Fruit fly (Drosophila melanogaster): Measurements from ENCODE around the gene CG18731.

CG18731 gene

dm6 chr3R:29773833-29774324 is 49.1 kb downstream of the CG18731 start (continued):
- no peak for TF ChIP-seq Kr (GFP tag; optimal IDR thresholded peaks at IDR 0.05)
- TF ChIP-seq MBD-R2 (GFP tag; IDR thresholded peaks at IDR 0.05) = peak; percentile 56; the same call in 1 of the 2 replicates
- TF ChIP-seq lilli (GFP tag; optimal IDR thresholded peaks at IDR 0.05) = peak; percentile 90
- TF ChIP-seq so (GFP tag; IDR thresholded peaks at IDR 0.05) = peak; percentile 57; the same call in 2 of the 3 replicates
- no peak for TF ChIP-seq pita (GFP tag; optimal IDR thresholded peaks at IDR 0.05)
- peak; percentile 74 for TF ChIP-seq klu (GFP tag; IDR thresholded peaks at IDR 0.05)
- TF ChIP-seq CG16813 (GFP tag; IDR thresholded peaks at IDR 0.05; ENCODE audit: partially characterized antibody) = no peak
- no peak for TF ChIP-seq HLHmδ (GFP tag; optimal IDR thresholded peaks at IDR 0.05)
- TF ChIP-seq fd3F (GFP tag; optimal IDR thresholded peaks at IDR 0.05) = peak; percentile 81
- peak; percentile 57 for TF ChIP-seq CG14667 (GFP tag; IDR thresholded peaks at IDR 0.05)
- peak; percentile 94 for TF ChIP-seq row (GFP tag; IDR thresholded peaks at IDR 0.05)
- TF ChIP-seq az2 (GFP tag; optimal IDR thresholded peaks at IDR 0.05) = peak; percentile 65
- peak; percentile 39 for TF ChIP-seq CG34376 (GFP tag; optimal IDR thresholded peaks at IDR 0.05)
- peak; percentile 77 for TF ChIP-seq Hand (GFP tag; optimal IDR thresholded peaks at IDR 0.05)
- 0 out of 2 replicates have a peak, but pooled peaks have one; percentile 48 for TF ChIP-seq CG17612 (GFP tag; IDR thresholded peaks at IDR 0.05)
- no peak for TF ChIP-seq sd (tag; optimal IDR thresholded peaks at IDR 0.05)
- peak; percentile 56 for TF ChIP-seq pnt (GFP tag; optimal IDR thresholded peaks at IDR 0.05)
- TF ChIP-seq CG12155 (GFP tag; optimal IDR thresholded peaks at IDR 0.05) = peak; percentile 88
- peak; percentile 87 for TF ChIP-seq D19B (GFP tag; optimal IDR thresholded peaks at IDR 0.05)
- peak; percentile 52 for TF ChIP-seq jing (GFP tag; optimal IDR thresholded peaks at IDR 0.05)
- peak; percentile 77; the same call in 1 of the 2 replicates for TF ChIP-seq sisA (GFP tag; IDR thresholded peaks at IDR 0.05)
- peak; percentile 68 for TF ChIP-seq tin (GFP tag; optimal IDR thresholded peaks at IDR 0.05)
- no peak for TF ChIP-seq CG34224 (GFP tag; IDR thresholded peaks at IDR 0.05; ENCODE audit: partially characterized antibody)
- TF ChIP-seq Drgx (GFP tag; IDR thresholded peaks at IDR 0.05) = peak; percentile 71
- TF ChIP-seq CG17328 (GFP tag; IDR thresholded peaks at IDR 0.05) = peak; percentile 43; the same call in 1 of the 2 replicates
- TF ChIP-seq crp (GFP tag; optimal IDR thresholded peaks at IDR 0.05) = peak in 1 of 2 experiments; percentile 30
- TF ChIP-seq org-1 (GFP tag; optimal IDR thresholded peaks at IDR 0.05) = peak; percentile 48
- 0 out of 3 replicates have a peak, but pooled peaks have one; percentile 38 for TF ChIP-seq jigr1 (GFP tag; IDR thresholded peaks at IDR 0.05)
- TF ChIP-seq pzg (GFP tag; optimal IDR thresholded peaks at IDR 0.05) = peak; percentile 7
- peak; percentile 33; the same call in 1 of the 2 replicates for TF ChIP-seq H2.0 (GFP tag; IDR thresholded peaks at IDR 0.05)
- 0 out of 3 replicates have a peak, but pooled peaks have one; percentile 18 for TF ChIP-seq C15 (GFP tag; IDR thresholded peaks at IDR 0.05)
- peak; percentile 47 for TF ChIP-seq scrt (GFP tag; optimal IDR thresholded peaks at IDR 0.05)
- peak; percentile 85 for TF ChIP-seq CG7839 (tag; optimal IDR thresholded peaks at IDR 0.05)
- peak; percentile 56 for TF ChIP-seq CG7556 (GFP tag; optimal IDR thresholded peaks at IDR 0.05)
- peak; percentile 61 for TF ChIP-seq Mes4 (GFP tag; optimal IDR thresholded peaks at IDR 0.05)
- TF ChIP-seq twi (tag; optimal IDR thresholded peaks at IDR 0.05) = peak; percentile 51
- TF ChIP-seq CG17912 (GFP tag; optimal IDR thresholded peaks at IDR 0.05) = no peak
- no peak for TF ChIP-seq sima (GFP tag; optimal IDR thresholded peaks at IDR 0.05)
- TF ChIP-seq Usf (GFP tag; optimal IDR thresholded peaks at IDR 0.05) = peak; percentile 56
- TF ChIP-seq CG11456 (GFP tag; IDR thresholded peaks at IDR 0.05) = peak; percentile 68; the same call in 2 of the 3 replicates
- TF ChIP-seq sens-2 (GFP tag; IDR thresholded peaks at IDR 0.05) = no peak
- peak; percentile 72 for TF ChIP-seq Ada2b (GFP tag; IDR thresholded peaks at IDR 0.05)
- TF ChIP-seq B-H2 (GFP tag; optimal IDR thresholded peaks at IDR 0.05) = peak; percentile 64
- no peak for TF ChIP-seq mld (GFP tag; IDR thresholded peaks at IDR 0.05; ENCODE audit: partially characterized antibody)
- no peak for TF ChIP-seq CG32767 (GFP tag; IDR thresholded peaks at IDR 0.05)
- TF ChIP-seq TFAM (GFP tag; optimal IDR thresholded peaks at IDR 0.05) = no peak
- peak; percentile 33 for TF ChIP-seq BtbVII (GFP tag; optimal IDR thresholded peaks at IDR 0.05)
- TF ChIP-seq vvl (GFP tag; IDR thresholded peaks at IDR 0.05) = peak; percentile 69
- TF ChIP-seq Ptx1 (GFP tag; IDR thresholded peaks at IDR 0.05) = peak; percentile 78
- no peak for TF ChIP-seq CG10321 (GFP tag; IDR thresholded peaks at IDR 0.05)

All from whole organism, embryonic.